Fruit fly (Drosophila melanogaster) whole organism, pupa: ENCODE measurements around the gene scpr-C.

Experiments
- CG10348 ChIP-seq: fragments of 200-800 bp; sonication (Bioruptor generic); IDR thresholded peaks from 2 replicates; pipeline ENCODE4 v1.3.6; 2022; ENCODE audit warnings: missing biosample characterization, missing genetic modification characterization
- CG12605 ChIP-seq: fragments of 200-800 bp; sonication (Bioruptor generic); IDR thresholded peaks from 2 replicates; pipeline ENCODE4 v1.3.6; 2022; ENCODE audit warnings: missing biosample characterization, missing genetic modification characterization
- CG13204 ChIP-seq: fragments of 200-800 bp; sonication (Bioruptor generic); optimal IDR thresholded peaks from 2 replicates; lab custom pipeline; 2018; ENCODE audit warnings: missing biosample characterization, mild to moderate bottlenecking, missing genetic modification characterization, moderate library complexity
- CG14655 ChIP-seq: fragments of 200-800 bp; sonication (Bioruptor generic); optimal IDR thresholded peaks from 3 replicates; lab custom pipeline; 2017; ENCODE audit warnings: mild to moderate bottlenecking, missing biosample characterization, missing genetic modification reagents, missing genetic modification characterization
- CG15710 ChIP-seq: fragments of 200-800 bp; sonication (Bioruptor generic); optimal IDR thresholded peaks from 2 replicates; lab custom pipeline; 2018; ENCODE audit warnings: missing biosample characterization, mild to moderate bottlenecking, missing genetic modification characterization, moderate library complexity
- CG17806 ChIP-seq: fragments of 200-800 bp; sonication (Bioruptor generic); optimal IDR thresholded peaks from 2 replicates; lab custom pipeline; 2018; ENCODE audit warnings: missing biosample characterization, mild to moderate bottlenecking, missing genetic modification characterization, moderate library complexity
- CG32121 ChIP-seq: fragments of 200-800 bp; sonication (Bioruptor generic); IDR thresholded peaks from 2 replicates; pipeline ENCODE4 v1.3.6; 2022; ENCODE audit warnings: missing biosample characterization, missing genetic modification characterization
- CG34367 ChIP-seq: fragments of 200-800 bp; sonication (Bioruptor generic); optimal IDR thresholded peaks from 2 replicates; lab custom pipeline; 2018; ENCODE audit warnings: missing biosample characterization, mild to moderate bottlenecking, missing genetic modification characterization
- CG4496 ChIP-seq: fragments of 200-800 bp; sonication (Bioruptor generic); IDR thresholded peaks from 3 replicates; pipeline ENCODE4 v1.3.6; 2022; ENCODE audit warnings: missing biosample characterization, missing genetic modification characterization
- CG8159 ChIP-seq: fragments of 200-800 bp; sonication (Bioruptor generic); optimal IDR thresholded peaks from 3 replicates; lab custom pipeline; 2018; ENCODE audit warnings: missing biosample characterization, mild to moderate bottlenecking, missing genetic modification characterization, moderate library complexity
- CG8301 ChIP-seq: fragments of 200-800 bp; sonication (Bioruptor generic); optimal IDR thresholded peaks from 2 replicates; lab custom pipeline; 2018; ENCODE audit warnings: missing biosample characterization, mild to moderate bottlenecking, missing genetic modification characterization
- CG9948 ChIP-seq: fragments of 200-800 bp; sonication (Bioruptor generic); optimal IDR thresholded peaks from 2 replicates; lab custom pipeline; 2018; ENCODE audit warnings: missing biosample characterization, mild to moderate bottlenecking, missing genetic modification characterization, moderate library complexity
- D1 ChIP-seq: fragments of 200-800 bp; sonication (Bioruptor generic); optimal IDR thresholded peaks from 2 replicates; lab custom pipeline; 2018; ENCODE audit warnings: missing biosample characterization, mild to moderate bottlenecking, missing genetic modification characterization, moderate library complexity
- EcR ChIP-seq: fragments of 200-800 bp; sonication (Bioruptor generic); optimal IDR thresholded peaks from 3 replicates; lab custom pipeline; 2019; ENCODE audit warnings: missing biosample characterization, missing genetic modification characterization, mild to moderate bottlenecking, moderate library complexity, missing genetic modification reagents
- Ets98B ChIP-seq: fragments of 200-800 bp; sonication (Bioruptor generic); IDR thresholded peaks from 2 replicates; pipeline ENCODE4 v1.3.6; 2022; ENCODE audit warnings: missing biosample characterization, missing genetic modification characterization
- Pif1A ChIP-seq: fragments of 200-800 bp; sonication (Bioruptor generic); optimal IDR thresholded peaks from 3 replicates; lab custom pipeline; 2016; ENCODE audit warnings: missing biosample characterization, missing genetic modification characterization
- Pif1B ChIP-seq: fragments of 200-800 bp; sonication (Bioruptor generic); optimal IDR thresholded peaks from 3 replicates; lab custom pipeline; 2016; ENCODE audit warnings: missing biosample characterization, missing genetic modification characterization
- Snoo ChIP-seq: fragments of 200-800 bp; sonication (Bioruptor generic); optimal IDR thresholded peaks from 3 replicates; lab custom pipeline; 2017; ENCODE audit warnings: missing biosample characterization, mild to moderate bottlenecking, missing genetic modification characterization, inconsistent platforms
- fd96Ca ChIP-seq: fragments of 200-800 bp; sonication (Bioruptor generic); IDR thresholded peaks from 3 replicates; pipeline ENCODE4 v1.3.6; 2022; ENCODE audit warnings: missing biosample characterization, missing genetic modification characterization
- gl ChIP-seq: fragments of 200-800 bp; sonication (Bioruptor generic); optimal IDR thresholded peaks from 2 replicates; lab custom pipeline; 2018; ENCODE audit warnings: missing biosample characterization, mild to moderate bottlenecking, missing genetic modification characterization
- rn ChIP-seq: fragments of 200-800 bp; sonication (Bioruptor generic); IDR thresholded peaks from 2 replicates; pipeline ENCODE4 v1.3.6; 2022; ENCODE audit warnings: missing biosample characterization, missing genetic modification characterization

The scpr-C gene

DNA sequence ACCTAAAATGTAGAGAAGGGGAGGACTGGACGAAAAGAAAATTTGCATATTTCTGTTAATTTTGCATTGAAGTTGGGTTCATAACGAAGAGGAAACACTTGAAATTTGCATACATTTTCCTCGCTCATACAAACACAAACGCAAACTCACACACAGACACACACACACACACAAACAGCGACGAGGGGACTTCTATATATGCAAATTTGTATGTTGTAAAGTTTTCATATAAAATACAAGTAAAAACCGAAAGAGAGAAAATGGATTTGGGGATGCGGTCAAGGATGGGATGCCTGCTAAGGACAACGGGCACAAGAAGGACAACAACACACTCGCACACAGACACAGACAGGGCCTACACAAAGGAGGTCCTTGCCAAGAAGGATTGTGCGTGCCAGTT is 32.2 kb downstream of the scpr-C start:
- TF ChIP-seq CG8159 (tag; lab: Kevin White, UChicago) (no peak), CG15710 (tag; lab: Kevin White, UChicago) (no peak), EcR (no peak), CG14655 (no peak), rn (no peak), CG32121 (GFP tag; lab: Robert Waterston, UW) (no peak), CG13204 (GFP tag; lab: Kevin White, UChicago) (no peak), CG10348 (GFP tag; lab: Robert Waterston, UW) (no peak), Pif1A (GFP tag; lab: Kevin White, UChicago) (no peak), CG12605 (GFP tag; lab: Robert Waterston, UW) (no peak), CG9948 (tag; lab: Kevin White, UChicago) (no peak), gl (no peak), CG8301 (tag; lab: Kevin White, UChicago) (no peak), Ets98B (no peak), Pif1B (GFP tag; lab: Kevin White, UChicago) (no peak), CG4496 (GFP tag; lab: Robert Waterston, UW) (no peak), CG17806 (no peak)

DNA sequence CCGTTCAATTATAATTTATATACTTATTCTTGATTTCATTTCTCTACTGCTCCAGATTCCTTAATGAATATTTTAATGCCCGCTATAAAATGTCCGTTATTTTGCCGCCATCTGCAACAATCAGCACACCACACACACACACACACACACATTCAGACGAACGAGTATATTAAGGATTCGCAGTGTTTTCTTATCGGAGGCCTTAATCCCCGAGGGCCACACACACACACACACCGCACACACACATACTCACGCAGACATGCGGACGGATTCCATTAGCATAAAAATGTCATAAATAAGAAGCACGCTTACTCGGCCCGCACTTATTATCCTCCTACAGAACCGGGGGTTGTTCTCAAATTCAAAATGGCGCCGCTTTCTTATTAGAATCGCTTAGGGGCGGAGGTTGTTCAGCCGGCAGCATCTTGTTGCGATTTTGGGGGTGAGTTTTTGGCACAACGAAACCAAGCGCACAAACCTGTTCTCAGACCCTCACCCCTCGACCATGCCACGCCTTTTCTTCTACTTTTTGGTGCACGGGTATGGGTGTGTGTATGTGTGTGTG is 35.7 kb downstream of the scpr-C start:
- TF ChIP-seq CG34367, result no peak
- no peak for TF ChIP-seq D1 (tag; lab: Kevin White, UChicago)
- TF ChIP-seq CG10348 (GFP tag; lab: Robert Waterston, UW), result no peak
- no peak for TF ChIP-seq CG15710 (tag; lab: Kevin White, UChicago)
- TF ChIP-seq CG13204 (GFP tag; lab: Kevin White, UChicago), result no peak
- no peak for TF ChIP-seq CG8301 (tag; lab: Kevin White, UChicago)
- TF ChIP-seq CG14655, result no peak
- no peak for TF ChIP-seq CG4496 (GFP tag; lab: Robert Waterston, UW)
- TF ChIP-seq Snoo (tag; lab: Kevin White, UChicago), result no peak

DNA sequence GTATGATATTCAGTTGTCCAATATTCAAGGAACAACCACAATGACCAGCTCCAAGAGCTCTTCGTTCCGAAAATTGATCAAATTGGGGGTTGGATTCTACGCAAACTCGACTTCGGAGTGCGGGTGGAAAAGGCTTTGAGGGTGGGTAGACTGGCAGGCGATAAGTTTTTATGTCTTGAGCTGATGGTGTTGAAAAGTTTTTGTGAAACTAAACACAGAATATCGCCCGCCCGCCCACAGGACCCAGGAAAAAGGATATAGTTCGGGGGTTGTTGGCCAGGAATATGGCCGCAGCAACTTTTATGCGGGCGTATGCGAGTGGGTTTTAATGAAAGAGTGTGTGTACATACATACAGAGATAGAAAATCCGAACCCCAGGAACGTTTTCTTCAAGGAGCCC is 38.3 kb downstream of the scpr-C start:
- TF ChIP-seq CG8301 (tag; lab: Kevin White, UChicago) (no peak), fd96Ca (GFP tag; lab: Robert Waterston, UW) (no peak), CG17806 (no peak), CG9948 (tag; lab: Kevin White, UChicago) (no peak), CG8159 (tag; lab: Kevin White, UChicago) (no peak), Ets98B (no peak), CG12605 (GFP tag; lab: Robert Waterston, UW) (no peak), CG15710 (tag; lab: Kevin White, UChicago) (no peak), CG32121 (GFP tag; lab: Robert Waterston, UW) (no peak), CG10348 (GFP tag; lab: Robert Waterston, UW) (no peak), CG14655 (no peak), CG34367 (no peak), CG13204 (GFP tag; lab: Kevin White, UChicago) (no peak), D1 (tag; lab: Kevin White, UChicago) (no peak)

DNA sequence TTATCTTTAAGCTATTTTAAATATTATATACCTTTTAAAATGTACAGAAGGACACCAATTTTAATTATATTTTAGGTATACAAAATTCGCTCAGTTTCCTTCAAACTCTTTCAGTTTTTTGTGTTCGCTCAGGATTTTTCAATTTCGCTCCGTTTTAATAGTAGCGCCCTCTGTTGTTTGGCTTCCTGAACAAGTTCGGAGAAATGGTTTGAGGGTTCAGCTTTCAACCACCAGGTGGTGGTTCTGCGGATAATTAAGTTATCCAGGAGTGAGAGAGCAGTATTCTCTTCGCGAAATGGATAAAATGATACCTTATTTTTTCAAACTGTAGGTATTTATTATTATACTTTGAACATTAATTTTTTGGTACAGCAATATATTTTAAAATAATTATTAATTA is 43.7 kb downstream of the scpr-C start:
- TF ChIP-seq CG4496 (GFP tag; lab: Robert Waterston, UW) (no peak; the same call in 2 of the 3 replicates), CG34367 (peak; percentile 53), CG9948 (tag; lab: Kevin White, UChicago) (no peak), Pif1A (GFP tag; lab: Kevin White, UChicago) (peak; percentile 64), EcR (no peak), D1 (tag; lab: Kevin White, UChicago) (peak; percentile 4), CG14655 (peak; percentile 76), CG15710 (tag; lab: Kevin White, UChicago) (peak; percentile 19), CG8301 (tag; lab: Kevin White, UChicago) (peak; percentile 55), Pif1B (GFP tag; lab: Kevin White, UChicago) (peak; percentile 45), CG13204 (GFP tag; lab: Kevin White, UChicago) (peak; percentile 11), gl (no peak), CG10348 (GFP tag; lab: Robert Waterston, UW) (no peak), CG8159 (tag; lab: Kevin White, UChicago) (peak; percentile 41), fd96Ca (GFP tag; lab: Robert Waterston, UW) (no peak), CG12605 (GFP tag; lab: Robert Waterston, UW) (0 out of 2 replicates have a peak, but pooled peaks have one; percentile 9)
- TF ChIP-seq, all 21 proteins: peak for 10

DNA sequence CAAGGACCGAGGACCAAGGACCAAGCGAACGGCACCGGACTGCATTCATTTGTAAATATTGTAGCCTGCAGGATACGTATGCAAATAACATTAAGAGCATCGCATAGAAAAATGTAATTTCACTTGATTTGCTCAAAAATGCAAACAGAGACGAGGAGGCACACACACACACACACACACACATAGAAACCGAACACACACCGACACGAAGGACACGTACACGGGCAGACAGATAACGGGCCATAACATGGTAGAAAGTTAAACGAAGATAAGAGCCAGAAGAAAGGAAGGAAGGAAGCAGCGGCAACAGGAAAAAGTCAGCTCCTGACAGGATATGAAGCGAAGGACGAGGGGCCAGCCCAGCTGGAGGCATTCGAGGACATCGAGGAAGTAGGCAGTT is 45.3 kb downstream of the scpr-C start:
- TF ChIP-seq D1 (tag; lab: Kevin White, UChicago) (no peak), CG13204 (GFP tag; lab: Kevin White, UChicago) (no peak), fd96Ca (GFP tag; lab: Robert Waterston, UW) (no peak), Pif1A (GFP tag; lab: Kevin White, UChicago) (no peak), CG8159 (tag; lab: Kevin White, UChicago) (no peak), CG17806 (no peak)

DNA sequence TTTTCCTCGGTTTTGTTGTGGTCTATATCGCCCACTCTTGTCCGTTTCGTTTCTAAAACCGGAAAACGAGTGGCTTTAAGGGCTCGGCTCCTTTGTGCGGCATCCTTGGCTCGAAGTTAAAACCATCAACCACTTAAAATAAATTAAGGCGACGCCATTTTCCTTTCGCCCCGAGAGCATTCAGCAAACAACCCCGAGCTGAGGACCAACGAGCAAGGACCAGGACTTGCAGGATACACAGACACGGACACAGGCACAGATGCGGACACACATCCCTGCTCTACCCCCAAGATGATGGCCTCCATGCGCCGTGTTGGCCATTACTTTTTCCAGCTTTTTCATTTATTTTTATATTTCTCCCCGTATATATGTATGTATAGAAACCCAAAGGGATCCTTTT is 47.3 kb downstream of the scpr-C start:
- no peak for TF ChIP-seq fd96Ca (GFP tag; lab: Robert Waterston, UW)
- no peak for TF ChIP-seq CG4496 (GFP tag; lab: Robert Waterston, UW)
- TF ChIP-seq Ets98B, result no peak
- no peak for TF ChIP-seq CG8159 (tag; lab: Kevin White, UChicago)
- no peak for TF ChIP-seq Snoo (tag; lab: Kevin White, UChicago)
- no peak for TF ChIP-seq CG10348 (GFP tag; lab: Robert Waterston, UW)
